Worm (Caenorhabditis elegans) whole organism, late embryonic: ENCODE results near the gene F54F12.2.

Experiments used
- C38D4.7 ChIP-seq: fragments of 200-800 bp; sonication (Bioruptor generic); optimal IDR thresholded peaks from 2 replicates; lab custom pipeline; 2018; ENCODE audit warnings: mild to moderate bottlenecking, missing genetic modification characterization, moderate library complexity, missing compliant biosample characterization
- F13H6.1 ChIP-seq: sonication (generic microtip); optimal IDR thresholded peaks from 2 replicates; lab custom pipeline; 2016; ENCODE audit warnings: missing genetic modification characterization, missing compliant biosample characterization
- K02D7.2 ChIP-seq: sonication (generic microtip); optimal IDR thresholded peaks from 2 replicates; lab custom pipeline; 2017; ENCODE audit warnings: mild to moderate bottlenecking, missing genetic modification characterization, missing compliant biosample characterization
- ama-1 ChIP-seq: fragments of 150-350 bp; optimal IDR thresholded peaks from 2 replicates; lab custom pipeline; 2014
- ceh-14 ChIP-seq: sonication (generic microtip); optimal IDR thresholded peaks from 2 replicates; lab custom pipeline; 2016; ENCODE audit warnings: missing genotype, missing genetic modification characterization, missing compliant biosample characterization
- ceh-18 ChIP-seq: sonication (generic microtip); optimal IDR thresholded peaks from 2 replicates; lab custom pipeline; 2016; ENCODE audit warnings: missing genetic modification characterization, missing compliant biosample characterization
- ceh-19 ChIP-seq: fragments of 200-800 bp; sonication (Bioruptor generic); optimal IDR thresholded peaks from 2 replicates; lab custom pipeline; 2018; ENCODE audit warnings: mild to moderate bottlenecking, missing genetic modification characterization, missing compliant biosample characterization
- ceh-24 ChIP-seq: sonication (generic microtip); optimal IDR thresholded peaks from 2 replicates; lab custom pipeline; 2016; ENCODE audit warnings: mild to moderate bottlenecking, missing genetic modification characterization, missing compliant biosample characterization
- ceh-30 ChIP-seq: fragments of 150-350 bp; optimal IDR thresholded peaks from 2 replicates; lab custom pipeline; 2014; ENCODE audit warnings: missing biosample characterization, missing genetic modification characterization
- ceh-31 ChIP-seq: sonication (generic microtip); optimal IDR thresholded peaks from 2 replicates; lab custom pipeline; 2016; ENCODE audit warnings: missing genetic modification characterization, missing compliant biosample characterization
- ceh-34 ChIP-seq: sonication (generic microtip); optimal IDR thresholded peaks from 2 replicates; lab custom pipeline; 2016; ENCODE audit warnings: mild to moderate bottlenecking, missing genetic modification characterization, missing compliant biosample characterization
- dve-1 ChIP-seq: sonication (generic microtip); optimal IDR thresholded peaks from 2 replicates; lab custom pipeline; 2017; ENCODE audit warnings: antibody characterized with exemption, mild to moderate bottlenecking, missing genetic modification characterization, missing compliant biosample characterization
- elt-4 ChIP-seq: sonication (generic microtip); optimal IDR thresholded peaks from 2 replicates; lab custom pipeline; 2016; ENCODE audit warnings: missing genetic modification characterization, missing compliant biosample characterization
- ets-4 ChIP-seq: sonication (generic microtip); optimal IDR thresholded peaks from 2 replicates; lab custom pipeline; 2016; ENCODE audit warnings: missing genetic modification characterization, missing compliant biosample characterization
- eyg-1 ChIP-seq: sonication (generic microtip); optimal IDR thresholded peaks from 2 replicates; lab custom pipeline; 2016; ENCODE audit warnings: missing genotype, missing genetic modification characterization, missing compliant biosample characterization
- fax-1 ChIP-seq: sonication (generic microtip); optimal IDR thresholded peaks from 2 replicates; lab custom pipeline; 2016; ENCODE audit warnings: missing genotype, missing genetic modification characterization, missing compliant biosample characterization
- fkh-10 ChIP-seq: fragments of 150-350 bp; optimal IDR thresholded peaks from 2 replicates; lab custom pipeline; 2014; ENCODE audit warnings: missing biosample characterization, missing genetic modification reagents, missing genetic modification characterization
- hlh-15 ChIP-seq: sonication (generic microtip); optimal IDR thresholded peaks from 2 replicates; lab custom pipeline; 2016; ENCODE audit warnings: missing genetic modification characterization, missing compliant biosample characterization
- hlh-30 ChIP-seq: sonication (generic microtip); optimal IDR thresholded peaks from 2 replicates; lab custom pipeline; 2017; ENCODE audit warnings: antibody characterized with exemption, missing genetic modification characterization, missing compliant biosample characterization; ENCODE audit not compliant: insufficient read depth
- lim-6 ChIP-seq: sonication (generic microtip); optimal IDR thresholded peaks from 2 replicates; lab custom pipeline; 2016; ENCODE audit warnings: missing genetic modification characterization, missing compliant biosample characterization
- mec-3 ChIP-seq: sonication (generic microtip); optimal IDR thresholded peaks from 2 replicates; lab custom pipeline; 2016; ENCODE audit warnings: borderline replicate concordance, missing genetic modification characterization, missing compliant biosample characterization
- nfya-1 ChIP-seq: sonication (generic microtip); optimal IDR thresholded peaks from 2 replicates; lab custom pipeline; 2017; ENCODE audit warnings: missing genetic modification characterization, mild to moderate bottlenecking, missing compliant biosample characterization, antibody characterized with exemption, moderate library complexity
- nhr-11 ChIP-seq: fragments of 150-350 bp; optimal IDR thresholded peaks from 2 replicates; lab custom pipeline; 2014; ENCODE audit warnings: missing biosample characterization, missing genetic modification characterization
- nhr-232 ChIP-seq: sonication (generic microtip); optimal IDR thresholded peaks from 2 replicates; lab custom pipeline; 2016; ENCODE audit warnings: missing genetic modification characterization, missing compliant biosample characterization
- npax-4 ChIP-seq: sonication (generic microtip); optimal IDR thresholded peaks from 2 replicates; lab custom pipeline; 2016; ENCODE audit warnings: missing genetic modification characterization, missing compliant biosample characterization
- pax-1 ChIP-seq: fragments of 150-350 bp; optimal IDR thresholded peaks from 2 replicates; lab custom pipeline; 2014; ENCODE audit warnings: missing biosample characterization, missing genetic modification characterization
- pha-2 ChIP-seq: sonication (generic microtip); optimal IDR thresholded peaks from 2 replicates; lab custom pipeline; 2017; ENCODE audit warnings: mild to moderate bottlenecking, missing genetic modification characterization, missing compliant biosample characterization
- pha-4 ChIP-seq: fragments of 150-350 bp; optimal IDR thresholded peaks from 2 replicates; lab custom pipeline; 2018; ENCODE audit warnings: missing biosample characterization, missing genetic modification reagents, missing genetic modification characterization
- pros-1 ChIP-seq: fragments of 150-350 bp; optimal IDR thresholded peaks from 2 replicates; lab custom pipeline; 2014; ENCODE audit warnings: missing biosample characterization, missing genetic modification reagents, missing genetic modification characterization
- ref-2 ChIP-seq: sonication (generic microtip); optimal IDR thresholded peaks from 2 replicates; lab custom pipeline; 2016; ENCODE audit warnings: missing genetic modification characterization, missing compliant biosample characterization
- rnt-1 ChIP-seq: sonication (generic microtip); optimal IDR thresholded peaks from 2 replicates; lab custom pipeline; 2016; ENCODE audit warnings: missing genetic modification characterization, missing compliant biosample characterization
- sox-4 ChIP-seq: sonication (generic microtip); optimal IDR thresholded peaks from 2 replicates; lab custom pipeline; 2017; ENCODE audit warnings: mild to moderate bottlenecking, missing genetic modification characterization, inconsistent platforms, missing compliant biosample characterization
- tbx-2 ChIP-seq: sonication (generic microtip); optimal IDR thresholded peaks from 2 replicates; lab custom pipeline; 2016; ENCODE audit warnings: missing genetic modification characterization, missing compliant biosample characterization
- ttx-3 ChIP-seq: sonication (generic microtip); optimal IDR thresholded peaks from 2 replicates; lab custom pipeline; 2016; ENCODE audit warnings: missing genetic modification reagents, missing genetic modification characterization, missing compliant biosample characterization
- unc-42 ChIP-seq: sonication (generic microtip); optimal IDR thresholded peaks from 2 replicates; lab custom pipeline; 2016; ENCODE audit warnings: missing genotype, missing genetic modification characterization, missing compliant biosample characterization
- unc-55 ChIP-seq: sonication (generic microtip); optimal IDR thresholded peaks from 2 replicates; lab custom pipeline; 2017; ENCODE audit warnings: missing biosample characterization, missing genetic modification reagents, missing genetic modification characterization
- zip-5 ChIP-seq: sonication (generic microtip); optimal IDR thresholded peaks from 2 replicates; lab custom pipeline; 2016; ENCODE audit warnings: missing genetic modification characterization, missing compliant biosample characterization

Gene F54F12.2

ce11 chrIII:12998252-12998651, 41.6 kb upstream of the F54F12.2 start:
- TF ChIP-seq ets-4 (tag; lab: Kevin White, UChicago) (no peak), elt-4 (no peak), C38D4.7 (GFP tag; lab: Kevin White, UChicago) (no peak), mec-3 (no peak)
- TF ChIP-seq, all 69 proteins: peak for 0

DNA sequence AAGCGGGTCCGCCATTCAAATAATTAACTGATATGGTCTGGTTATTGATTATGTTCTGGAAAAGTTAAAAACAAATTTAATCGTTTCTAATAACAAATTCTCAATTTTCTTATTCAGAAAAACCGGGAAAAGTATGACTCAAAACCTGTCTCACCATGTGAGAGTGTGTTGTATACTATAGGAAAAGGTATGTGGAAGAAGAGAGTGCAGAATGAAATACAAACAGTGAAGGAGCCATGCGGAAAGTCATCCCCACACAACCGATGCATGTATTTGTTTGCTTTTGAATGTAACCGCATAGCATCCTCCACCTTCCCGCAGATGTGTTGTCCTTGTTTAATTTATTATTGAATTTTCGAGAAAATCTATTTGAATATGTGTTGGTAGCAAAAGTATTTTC, 39.4 kb upstream of the F54F12.2 start, which contains the start of gene ZK1010.8:
Gene ZK1010.8 (minus strand): TSS at position 214 of the 400 bp plus-strand sequence.
- TF ChIP-seq sox-4 (tag; lab: Kevin White, UChicago) (no peak), pha-4 (no peak), zip-5 (tag; lab: Kevin White, UChicago) (no peak), ama-1 (lab: Kevin White, UChicago) (no peak), K02D7.2 (tag; lab: Kevin White, UChicago) (no peak), lim-6 (tag; lab: Kevin White, UChicago) (no peak), ref-2 (no peak), F13H6.1 (tag; lab: Kevin White, UChicago) (no peak), ceh-24 (no peak), ceh-34 (tag; lab: Kevin White, UChicago) (no peak), nhr-232 (tag; lab: Kevin White, UChicago) (no peak)
- TF ChIP-seq, all 69 proteins: peak for 0

- TF ChIP-seq ttx-3: no peak
- TF ChIP-seq pax-1 (tag; lab: Kevin White, UChicago): peak; percentile 55
- no peak for TF ChIP-seq mec-3
- TF ChIP-seq ceh-19 (GFP tag; lab: Kevin White, UChicago): no peak
- TF ChIP-seq F13H6.1 (tag; lab: Kevin White, UChicago): no peak
- no peak for TF ChIP-seq hlh-30 (tag; lab: Kevin White, UChicago)
- peak; percentile 65 for TF ChIP-seq nfya-1 (tag; lab: Kevin White, UChicago)
- peak; percentile 75 for TF ChIP-seq ceh-31 (tag; lab: Kevin White, UChicago)
- no peak for TF ChIP-seq rnt-1
- peak; percentile 59 for TF ChIP-seq unc-42 (tag; lab: Kevin White, UChicago)
- no peak for TF ChIP-seq ets-4 (tag; lab: Kevin White, UChicago)
- no peak for TF ChIP-seq nhr-11 (tag; lab: Kevin White, UChicago)
- TF ChIP-seq ceh-24: no peak
- TF ChIP-seq eyg-1 (tag; lab: Kevin White, UChicago): no peak
- TF ChIP-seq ceh-30 (tag; lab: Kevin White, UChicago): no peak
- peak; percentile 41 for TF ChIP-seq ceh-14 (tag; lab: Kevin White, UChicago)
- no peak for TF ChIP-seq fkh-10 (GFP tag; lab: Kevin White, UChicago)
- TF ChIP-seq fax-1 (tag; lab: Kevin White, UChicago): no peak
- no peak for TF ChIP-seq hlh-15 (tag; lab: Kevin White, UChicago)
- TF ChIP-seq pha-4: no peak
- TF ChIP-seq ceh-34 (tag; lab: Kevin White, UChicago): peak; percentile 19
- peak; percentile 51 for TF ChIP-seq unc-55 (GFP tag; lab: Kevin White, UChicago)
- TF ChIP-seq ceh-18: peak; percentile 23
- peak; percentile 42 for TF ChIP-seq tbx-2 (tag; lab: Kevin White, UChicago)
- TF ChIP-seq npax-4 (tag; lab: Kevin White, UChicago): no peak
- no peak for TF ChIP-seq pha-2
Observed at ce11 chrIII:13002098-13002497, 37.7 kb upstream of the F54F12.2 start, which contains the start of gene ZK1010.10. Gene ZK1010.10, plus strand, starts transcription at chrIII:13002383.

DNA sequence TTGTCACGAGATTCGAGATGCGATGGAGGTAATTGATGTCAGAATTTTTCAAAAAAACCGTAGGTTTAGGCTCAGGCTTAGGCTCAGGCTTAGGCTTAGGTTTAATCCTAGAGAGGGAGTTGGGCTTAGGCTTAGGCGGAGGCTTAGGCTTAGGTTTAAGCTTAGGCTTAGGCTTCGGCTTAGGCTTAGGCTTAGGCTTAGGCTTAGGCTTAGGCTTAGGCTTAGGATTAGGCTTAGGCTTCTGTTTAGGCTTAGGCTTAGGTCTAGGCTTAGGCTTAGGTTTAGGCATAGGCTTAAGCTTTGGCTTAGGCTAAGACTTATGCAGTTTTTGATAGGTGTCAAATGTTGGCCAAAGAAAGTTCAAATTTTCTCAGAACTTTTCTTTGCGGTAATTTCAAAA, 35.5 kb upstream of the F54F12.2 start:
- TF ChIP-seq pros-1 (tag; lab: Kevin White, UChicago) (no peak), K02D7.2 (tag; lab: Kevin White, UChicago) (peak; percentile 10), dve-1 (tag; lab: Kevin White, UChicago) (peak; percentile 88)
